Worm (Caenorhabditis elegans): Measurements from ENCODE around the gene Y14H12B.1.

- TF ChIP-seq W03F9.2 (tag; optimal IDR thresholded peaks at IDR 0.05) (no peak), him-1 (tag; optimal IDR thresholded peaks at IDR 0.05) (no peak), dao-5 (tag; optimal IDR thresholded peaks at IDR 0.05) (no peak)
Observed at ce11 chrII:3894755-3895154, 39.5 kb upstream of the Y14H12B.1 start, which contains the start of gene F53C3.7.

Data from whole organism, L4/young adult.